Fruit fly (Drosophila melanogaster) whole organism, prepupa: ENCODE results near the gene mip130.
A peak's percentile ranks its signal among the peaks of the same experiment; 100 is the strongest.

Source experiments
- Blimp-1 ChIP-seq: fragments of 200-800 bp; sonication (Bioruptor generic); optimal IDR thresholded peaks from 3 replicates; lab custom pipeline; 2017; ENCODE audit warnings: missing biosample characterization, missing genetic modification characterization, mild to moderate bottlenecking, moderate library complexity, missing genetic modification reagents
- CG10631 ChIP-seq: fragments of 200-800 bp; sonication (Bioruptor generic); optimal IDR thresholded peaks from 2 replicates; lab custom pipeline; 2016; ENCODE audit warnings: missing biosample characterization, missing genetic modification characterization
- CG11294 ChIP-seq: fragments of 200-800 bp; sonication (Bioruptor generic); IDR thresholded peaks from 2 replicates; pipeline ENCODE4 v1.3.6; 2022; ENCODE audit warnings: missing biosample characterization, missing genetic modification characterization
- CG11762 ChIP-seq: fragments of 200-800 bp; sonication (Bioruptor generic); optimal IDR thresholded peaks from 3 replicates; lab custom pipeline; 2016; ENCODE audit warnings: missing biosample characterization, missing genetic modification characterization; ENCODE audit not compliant: insufficient read depth
- CG11902 ChIP-seq: fragments of 200-800 bp; sonication (Bioruptor generic); optimal IDR thresholded peaks from 3 replicates; lab custom pipeline; 2016; ENCODE audit warnings: missing biosample characterization, missing genetic modification characterization
- CG15336 ChIP-seq: fragments of 200-800 bp; sonication (Bioruptor generic); IDR thresholded peaks from 2 replicates; pipeline ENCODE4 v1.3.6; 2022; ENCODE audit warnings: missing biosample characterization, missing genetic modification characterization
- CG1621 ChIP-seq: fragments of 200-800 bp; sonication (Bioruptor generic); optimal IDR thresholded peaks from 3 replicates; lab custom pipeline; 2018; ENCODE audit warnings: missing biosample characterization, mild to moderate bottlenecking, missing genetic modification characterization
- CG16779 ChIP-seq: fragments of 200-800 bp; sonication (Bioruptor generic); optimal IDR thresholded peaks from 3 replicates; lab custom pipeline; 2017; ENCODE audit warnings: missing biosample characterization, mild to moderate bottlenecking, missing genetic modification characterization
- CG31627 ChIP-seq: fragments of 200-800 bp; sonication (Bioruptor generic); optimal IDR thresholded peaks from 3 replicates; lab custom pipeline; 2016; ENCODE audit warnings: missing biosample characterization, missing genetic modification characterization
- CG32006 ChIP-seq: fragments of 200-800 bp; sonication (Bioruptor generic); optimal IDR thresholded peaks from 3 replicates; lab custom pipeline; 2017; ENCODE audit warnings: missing biosample characterization, mild to moderate bottlenecking, missing genetic modification characterization
- CG34406 ChIP-seq: fragments of 200-800 bp; sonication (Bioruptor generic); optimal IDR thresholded peaks from 3 replicates; lab custom pipeline; 2016; ENCODE audit warnings: missing biosample characterization, missing genetic modification characterization
- CG3919 ChIP-seq: fragments of 200-800 bp; sonication (Bioruptor generic); optimal IDR thresholded peaks from 3 replicates; lab custom pipeline; 2016; ENCODE audit warnings: missing biosample characterization, missing genetic modification characterization
- CG4318 ChIP-seq: fragments of 200-800 bp; sonication (Bioruptor generic); optimal IDR thresholded peaks from 3 replicates; lab custom pipeline; 2017; ENCODE audit warnings: missing biosample characterization, mild to moderate bottlenecking, missing genetic modification characterization
- CG6163 ChIP-seq: fragments of 200-800 bp; sonication (Bioruptor generic); IDR thresholded peaks from 3 replicates; pipeline ENCODE4 v1.3.6; 2022; ENCODE audit warnings: missing biosample characterization, missing genetic modification characterization
- CG6792 ChIP-seq: fragments of 200-800 bp; sonication (Bioruptor generic); optimal IDR thresholded peaks from 3 replicates; lab custom pipeline; 2016; ENCODE audit warnings: missing biosample characterization, missing genetic modification characterization
- CG6854 ChIP-seq: fragments of 200-800 bp; sonication (Bioruptor generic); optimal IDR thresholded peaks from 2 replicates; lab custom pipeline; 2017; ENCODE audit warnings: missing biosample characterization, mild to moderate bottlenecking, missing genetic modification characterization
- CG7368 ChIP-seq: fragments of 200-800 bp; sonication (Bioruptor generic); optimal IDR thresholded peaks from 3 replicates; lab custom pipeline; 2016; ENCODE audit warnings: missing biosample characterization, missing genetic modification characterization
- CG8119 ChIP-seq: fragments of 200-800 bp; sonication (Bioruptor generic); IDR thresholded peaks from 3 replicates; pipeline ENCODE4 v1.3.6; 2022; ENCODE audit warnings: missing biosample characterization, missing genetic modification characterization
- CG8632 ChIP-seq: fragments of 200-800 bp; sonication (Bioruptor generic); optimal IDR thresholded peaks from 3 replicates; lab custom pipeline; 2016; ENCODE audit warnings: missing biosample characterization, missing genetic modification characterization
- CG9139 ChIP-seq: fragments of 200-800 bp; sonication (Bioruptor generic); optimal IDR thresholded peaks from 3 replicates; lab custom pipeline; 2017; ENCODE audit warnings: missing biosample characterization, mild to moderate bottlenecking, missing genetic modification characterization
- Eip75B ChIP-seq: fragments of 200-800 bp; sonication (Bioruptor generic); optimal IDR thresholded peaks from 3 replicates; lab custom pipeline; 2016; ENCODE audit warnings: missing biosample characterization, missing genetic modification characterization
- Eip78C ChIP-seq: fragments of 200-800 bp; sonication (Bioruptor generic); peaks from one replicate; lab custom pipeline; 2016; ENCODE audit warnings: missing biosample characterization, missing genetic modification characterization
- Eip93F ChIP-seq: fragments of 200-800 bp; sonication (Bioruptor generic); optimal IDR thresholded peaks from 2 replicates; lab custom pipeline; 2016; ENCODE audit warnings: missing biosample characterization, mild to moderate bottlenecking, missing genetic modification characterization
- Ets21C ChIP-seq: fragments of 200-800 bp; sonication (Bioruptor generic); optimal IDR thresholded peaks from 3 replicates; lab custom pipeline; 2016; ENCODE audit warnings: missing biosample characterization, missing genetic modification characterization
- Ets96B ChIP-seq: fragments of 200-800 bp; optimal IDR thresholded peaks from 2 replicates; lab custom pipeline; 2019; ENCODE audit warnings: missing biosample characterization, mild to moderate bottlenecking, missing genetic modification characterization, moderate library complexity
- Gug ChIP-seq: fragments of 200-800 bp; sonication (Bioruptor generic); IDR thresholded peaks from 2 replicates; pipeline ENCODE4 v1.3.6; 2022; ENCODE audit warnings: missing biosample characterization, missing genetic modification characterization
- Hr4 ChIP-seq: fragments of 200-800 bp; sonication (Bioruptor generic); optimal IDR thresholded peaks from 3 replicates; lab custom pipeline; 2016; ENCODE audit warnings: missing biosample characterization, missing genetic modification characterization
- Lpt ChIP-seq: fragments of 200-800 bp; sonication (Bioruptor generic); optimal IDR thresholded peaks from 3 replicates; lab custom pipeline; 2016; ENCODE audit warnings: missing biosample characterization, missing genetic modification characterization
- Met ChIP-seq: fragments of 200-800 bp; sonication (Bioruptor generic); optimal IDR thresholded peaks from 3 replicates; lab custom pipeline; 2016; ENCODE audit warnings: missing biosample characterization, missing genetic modification characterization
- Sox14 ChIP-seq: fragments of 200-800 bp; sonication (Bioruptor generic); optimal IDR thresholded peaks from 3 replicates; lab custom pipeline; 2016; ENCODE audit warnings: missing biosample characterization, missing genetic modification characterization
- achi ChIP-seq: fragments of 200-800 bp; sonication (Bioruptor generic); optimal IDR thresholded peaks from 3 replicates; lab custom pipeline; 2016; ENCODE audit warnings: missing biosample characterization, missing genetic modification characterization
- cyc ChIP-seq: fragments of 200-800 bp; sonication (Bioruptor generic); optimal IDR thresholded peaks from 3 replicates; lab custom pipeline; 2016; ENCODE audit warnings: missing biosample characterization, missing genetic modification characterization
- dsx ChIP-seq: fragments of 200-800 bp; optimal IDR thresholded peaks from 3 replicates; lab custom pipeline; 2019; ENCODE audit warnings: missing biosample characterization, mild to moderate bottlenecking, missing genetic modification characterization, moderate library complexity; ENCODE audit not compliant: poor library complexity, severe bottlenecking
- esn ChIP-seq: fragments of 200-800 bp; sonication (Bioruptor generic); optimal IDR thresholded peaks from 2 replicates; lab custom pipeline; 2016; ENCODE audit warnings: missing biosample characterization, mild to moderate bottlenecking, missing genetic modification characterization, moderate library complexity
- fd59A ChIP-seq: fragments of 200-800 bp; sonication (Bioruptor generic); optimal IDR thresholded peaks from 2 replicates; lab custom pipeline; 2017; ENCODE audit warnings: missing biosample characterization, mild to moderate bottlenecking, missing genetic modification characterization, missing genetic modification reagents
- fd85E ChIP-seq: fragments of 200-800 bp; sonication (Bioruptor generic); optimal IDR thresholded peaks from 3 replicates; lab custom pipeline; 2016; ENCODE audit warnings: missing biosample characterization, missing genetic modification characterization
- fkh ChIP-seq: fragments of 200-800 bp; sonication (Bioruptor generic); optimal IDR thresholded peaks from 3 replicates; lab custom pipeline; 2017; ENCODE audit warnings: missing biosample characterization, mild to moderate bottlenecking, missing genetic modification characterization, moderate library complexity
- net ChIP-seq: fragments of 200-800 bp; sonication (Bioruptor generic); optimal IDR thresholded peaks from 3 replicates; lab custom pipeline; 2016; ENCODE audit warnings: missing biosample characterization, missing genetic modification characterization
- salr ChIP-seq, 2 experiments: fragments of 200-800 bp; sonication (Bioruptor generic); optimal IDR thresholded peaks; 3 replicates each; lab custom pipeline; 2016 to 2018; ENCODE audit warnings: missing biosample characterization in 2 of 2, missing genetic modification characterization in 2 of 2, mild to moderate bottlenecking in 1 of 2
- ss ChIP-seq, 2 experiments: fragments of 200-800 bp; sonication (Bioruptor generic); optimal IDR thresholded peaks; 2 replicates in 1 of 2; 3 replicates in 1 of 2; lab custom pipeline; 2017 to 2018; ENCODE audit warnings: mild to moderate bottlenecking in 2 of 2, missing biosample characterization in 2 of 2, missing genetic modification characterization in 2 of 2, moderate library complexity in 1 of 2
- svp ChIP-seq: fragments of 200-800 bp; sonication (Bioruptor generic); peaks from one replicate; lab custom pipeline; 2016; ENCODE audit warnings: missing biosample characterization, missing genetic modification characterization
- topi ChIP-seq: fragments of 200-800 bp; sonication (Bioruptor generic); optimal IDR thresholded peaks from 3 replicates; lab custom pipeline; 2016; ENCODE audit warnings: missing biosample characterization, missing genetic modification characterization
- vri ChIP-seq: fragments of 200-800 bp; sonication (Bioruptor generic); optimal IDR thresholded peaks from 3 replicates; lab custom pipeline; 2016; ENCODE audit warnings: missing biosample characterization, mild to moderate bottlenecking, missing genetic modification characterization

mip130 gene

dm6 chrX:1897384-1897783 is 10.7 kb upstream of the mip130 start (continued):
- peak in 1 of 2 experiments; percentile 7 for TF ChIP-seq salr (GFP tag; optimal IDR thresholded peaks at IDR 0.05; lab: Kevin White, UChicago)
- TF ChIP-seq Lpt, result peak; percentile 19
- peak; percentile 74 for TF ChIP-seq svp (GFP tag; lab: Kevin White, UChicago)
- peak; percentile 63 for TF ChIP-seq CG32006 (GFP tag; lab: Kevin White, UChicago)
- no peak for TF ChIP-seq Hr4 (GFP tag; lab: Kevin White, UChicago)
- peak; percentile 59 for TF ChIP-seq Gug (GFP tag; lab: Robert Waterston, UW)
- TF ChIP-seq CG8119 (GFP tag; lab: Robert Waterston, UW), result peak; percentile 40; the same call in 1 of the 3 replicates
- TF ChIP-seq Eip78C (GFP tag; lab: Kevin White, UChicago), result peak; percentile 87
- peak in 1 of 2 experiments; percentile 38 for TF ChIP-seq ss (GFP tag; optimal IDR thresholded peaks at IDR 0.05; lab: Kevin White, UChicago)

- TF ChIP-seq Ets21C (GFP tag; lab: Kevin White, UChicago), result no peak
- TF ChIP-seq Eip93F, result no peak
- TF ChIP-seq CG31627, result no peak
- TF ChIP-seq vri (GFP tag; lab: Kevin White, UChicago), result no peak
- 0 out of 3 replicates have a peak, but pooled peaks have one; percentile 12 for TF ChIP-seq CG6163 (GFP tag; lab: Robert Waterston, UW)
- no peak for TF ChIP-seq Hr4 (GFP tag; lab: Kevin White, UChicago)
- no peak for TF ChIP-seq topi (GFP tag; lab: Kevin White, UChicago)
- TF ChIP-seq CG32006 (GFP tag; lab: Kevin White, UChicago), result no peak
- peak; percentile 57 for TF ChIP-seq fkh (GFP tag; lab: Kevin White, UChicago)
- TF ChIP-seq CG3919 (GFP tag; lab: Kevin White, UChicago), result peak; percentile 51
- no peak for TF ChIP-seq Met
- TF ChIP-seq esn (GFP tag; lab: Kevin White, UChicago), result no peak
- peak; percentile 26 for TF ChIP-seq Lpt
- no peak for TF ChIP-seq CG16779 (tag; lab: Kevin White, UChicago)
- TF ChIP-seq dsx (GFP tag; lab: Kevin White, UChicago), result peak; percentile 17
- TF ChIP-seq CG7368 (GFP tag; lab: Kevin White, UChicago), result peak; percentile 19
- TF ChIP-seq Blimp-1, result peak; percentile 56
- no peak for TF ChIP-seq CG1621 (tag; lab: Kevin White, UChicago)
- peak; percentile 11 for TF ChIP-seq Eip78C (GFP tag; lab: Kevin White, UChicago)
- TF ChIP-seq CG9139 (GFP tag; lab: Kevin White, UChicago), result no peak
- TF ChIP-seq Sox14 (GFP tag; lab: Kevin White, UChicago), result peak; percentile 17
- TF ChIP-seq Eip75B (GFP tag; lab: Kevin White, UChicago), result no peak
- no peak for TF ChIP-seq CG11902 (GFP tag; lab: Kevin White, UChicago)
- no peak for TF ChIP-seq achi (GFP tag; lab: Kevin White, UChicago)
- peak in 1 of 2 experiments; percentile 46 for TF ChIP-seq ss (GFP tag; optimal IDR thresholded peaks at IDR 0.05; lab: Kevin White, UChicago)
- TF ChIP-seq net, result peak; percentile 42
- no peak for TF ChIP-seq fd59A
- TF ChIP-seq CG11294, result no peak
- TF ChIP-seq CG8632 (GFP tag; lab: Kevin White, UChicago), result no peak
- TF ChIP-seq, all 60 proteins: peak for 11
Observed at dm6 chrX:1899445-1900085, 8.5 kb upstream of the mip130 start.

dm6 chrX:1900123-1900818 is 7.8 kb upstream of the mip130 start, which contains the start of gene arm:
TSS of gene arm (minus strand) at chrX:1900646.
- TF ChIP-seq CG1621 (tag; lab: Kevin White, UChicago), result no peak
- TF ChIP-seq Lpt, result no peak
- TF ChIP-seq Hr4 (GFP tag; lab: Kevin White, UChicago), result no peak
- TF ChIP-seq Ets96B (tag; lab: Kevin White, UChicago), result no peak
- TF ChIP-seq fd59A, result no peak
- TF ChIP-seq CG11902 (GFP tag; lab: Kevin White, UChicago), result no peak
- TF ChIP-seq CG4318 (GFP tag; lab: Kevin White, UChicago), result no peak
- TF ChIP-seq CG10631, result no peak
- peak; percentile 28 for TF ChIP-seq vri (GFP tag; lab: Kevin White, UChicago)
- TF ChIP-seq Eip78C (GFP tag; lab: Kevin White, UChicago), result peak; percentile 40
- peak; percentile 0 for TF ChIP-seq CG6792 (GFP tag; lab: Kevin White, UChicago)
- peak; percentile 18 for TF ChIP-seq CG32006 (GFP tag; lab: Kevin White, UChicago)
- TF ChIP-seq CG11762 (GFP tag; lab: Kevin White, UChicago), result no peak
- no peak for TF ChIP-seq CG3919 (GFP tag; lab: Kevin White, UChicago)
- no peak for TF ChIP-seq CG8119 (GFP tag; lab: Robert Waterston, UW)
- TF ChIP-seq cyc, result peak; percentile 12
- peak; percentile 31 for TF ChIP-seq esn (GFP tag; lab: Kevin White, UChicago)
- no peak for TF ChIP-seq fd85E
- TF ChIP-seq net, result no peak
- TF ChIP-seq dsx (GFP tag; lab: Kevin White, UChicago), result no peak
- peak; percentile 75 for TF ChIP-seq svp (GFP tag; lab: Kevin White, UChicago)
- TF ChIP-seq CG15336 (GFP tag; lab: Robert Waterston, UW), result peak; percentile 20; the same call in 1 of the 2 replicates
- TF ChIP-seq CG6854 (GFP tag; lab: Kevin White, UChicago), result no peak
- TF ChIP-seq CG34406 (GFP tag; lab: Kevin White, UChicago), result peak; percentile 20
- TF ChIP-seq topi (GFP tag; lab: Kevin White, UChicago), result peak; percentile 11
- no peak for TF ChIP-seq Met
